Fruit fly (Drosophila melanogaster) whole organism, pupa: Measurements from ENCODE around the gene CG12684.

ENCODE experiments used
- CG10348 ChIP-seq: fragments of 200-800 bp; sonication (Bioruptor generic); IDR thresholded peaks from 2 replicates; pipeline ENCODE4 v1.3.6; 2022; ENCODE audit warnings: missing biosample characterization, missing genetic modification characterization
- CG12605 ChIP-seq: fragments of 200-800 bp; sonication (Bioruptor generic); IDR thresholded peaks from 2 replicates; pipeline ENCODE4 v1.3.6; 2022; ENCODE audit warnings: missing biosample characterization, missing genetic modification characterization
- CG13204 ChIP-seq: fragments of 200-800 bp; sonication (Bioruptor generic); optimal IDR thresholded peaks from 2 replicates; lab custom pipeline; 2018; ENCODE audit warnings: missing biosample characterization, mild to moderate bottlenecking, missing genetic modification characterization, moderate library complexity
- CG14655 ChIP-seq: fragments of 200-800 bp; sonication (Bioruptor generic); optimal IDR thresholded peaks from 3 replicates; lab custom pipeline; 2017; ENCODE audit warnings: mild to moderate bottlenecking, missing biosample characterization, missing genetic modification reagents, missing genetic modification characterization
- CG15710 ChIP-seq: fragments of 200-800 bp; sonication (Bioruptor generic); optimal IDR thresholded peaks from 2 replicates; lab custom pipeline; 2018; ENCODE audit warnings: missing biosample characterization, mild to moderate bottlenecking, missing genetic modification characterization, moderate library complexity
- CG17806 ChIP-seq: fragments of 200-800 bp; sonication (Bioruptor generic); optimal IDR thresholded peaks from 2 replicates; lab custom pipeline; 2018; ENCODE audit warnings: missing biosample characterization, mild to moderate bottlenecking, missing genetic modification characterization, moderate library complexity
- CG32121 ChIP-seq: fragments of 200-800 bp; sonication (Bioruptor generic); IDR thresholded peaks from 2 replicates; pipeline ENCODE4 v1.3.6; 2022; ENCODE audit warnings: missing biosample characterization, missing genetic modification characterization
- CG34367 ChIP-seq: fragments of 200-800 bp; sonication (Bioruptor generic); optimal IDR thresholded peaks from 2 replicates; lab custom pipeline; 2018; ENCODE audit warnings: missing biosample characterization, mild to moderate bottlenecking, missing genetic modification characterization
- CG4496 ChIP-seq: fragments of 200-800 bp; sonication (Bioruptor generic); IDR thresholded peaks from 3 replicates; pipeline ENCODE4 v1.3.6; 2022; ENCODE audit warnings: missing biosample characterization, missing genetic modification characterization
- CG8159 ChIP-seq: fragments of 200-800 bp; sonication (Bioruptor generic); optimal IDR thresholded peaks from 3 replicates; lab custom pipeline; 2018; ENCODE audit warnings: missing biosample characterization, mild to moderate bottlenecking, missing genetic modification characterization, moderate library complexity
- CG8301 ChIP-seq: fragments of 200-800 bp; sonication (Bioruptor generic); optimal IDR thresholded peaks from 2 replicates; lab custom pipeline; 2018; ENCODE audit warnings: missing biosample characterization, mild to moderate bottlenecking, missing genetic modification characterization
- CG9948 ChIP-seq: fragments of 200-800 bp; sonication (Bioruptor generic); optimal IDR thresholded peaks from 2 replicates; lab custom pipeline; 2018; ENCODE audit warnings: missing biosample characterization, mild to moderate bottlenecking, missing genetic modification characterization, moderate library complexity
- D1 ChIP-seq: fragments of 200-800 bp; sonication (Bioruptor generic); optimal IDR thresholded peaks from 2 replicates; lab custom pipeline; 2018; ENCODE audit warnings: missing biosample characterization, mild to moderate bottlenecking, missing genetic modification characterization, moderate library complexity
- EcR ChIP-seq: fragments of 200-800 bp; sonication (Bioruptor generic); optimal IDR thresholded peaks from 3 replicates; lab custom pipeline; 2019; ENCODE audit warnings: missing biosample characterization, missing genetic modification characterization, mild to moderate bottlenecking, moderate library complexity, missing genetic modification reagents
- Ets98B ChIP-seq: fragments of 200-800 bp; sonication (Bioruptor generic); IDR thresholded peaks from 2 replicates; pipeline ENCODE4 v1.3.6; 2022; ENCODE audit warnings: missing biosample characterization, missing genetic modification characterization
- Pif1A ChIP-seq: fragments of 200-800 bp; sonication (Bioruptor generic); optimal IDR thresholded peaks from 3 replicates; lab custom pipeline; 2016; ENCODE audit warnings: missing biosample characterization, missing genetic modification characterization
- Pif1B ChIP-seq: fragments of 200-800 bp; sonication (Bioruptor generic); optimal IDR thresholded peaks from 3 replicates; lab custom pipeline; 2016; ENCODE audit warnings: missing biosample characterization, missing genetic modification characterization
- Snoo ChIP-seq: fragments of 200-800 bp; sonication (Bioruptor generic); optimal IDR thresholded peaks from 3 replicates; lab custom pipeline; 2017; ENCODE audit warnings: missing biosample characterization, mild to moderate bottlenecking, missing genetic modification characterization, inconsistent platforms
- fd96Ca ChIP-seq: fragments of 200-800 bp; sonication (Bioruptor generic); IDR thresholded peaks from 3 replicates; pipeline ENCODE4 v1.3.6; 2022; ENCODE audit warnings: missing biosample characterization, missing genetic modification characterization
- gl ChIP-seq: fragments of 200-800 bp; sonication (Bioruptor generic); optimal IDR thresholded peaks from 2 replicates; lab custom pipeline; 2018; ENCODE audit warnings: missing biosample characterization, mild to moderate bottlenecking, missing genetic modification characterization
- rn ChIP-seq: fragments of 200-800 bp; sonication (Bioruptor generic); IDR thresholded peaks from 2 replicates; pipeline ENCODE4 v1.3.6; 2022; ENCODE audit warnings: missing biosample characterization, missing genetic modification characterization

The CG12684 gene

DNA sequence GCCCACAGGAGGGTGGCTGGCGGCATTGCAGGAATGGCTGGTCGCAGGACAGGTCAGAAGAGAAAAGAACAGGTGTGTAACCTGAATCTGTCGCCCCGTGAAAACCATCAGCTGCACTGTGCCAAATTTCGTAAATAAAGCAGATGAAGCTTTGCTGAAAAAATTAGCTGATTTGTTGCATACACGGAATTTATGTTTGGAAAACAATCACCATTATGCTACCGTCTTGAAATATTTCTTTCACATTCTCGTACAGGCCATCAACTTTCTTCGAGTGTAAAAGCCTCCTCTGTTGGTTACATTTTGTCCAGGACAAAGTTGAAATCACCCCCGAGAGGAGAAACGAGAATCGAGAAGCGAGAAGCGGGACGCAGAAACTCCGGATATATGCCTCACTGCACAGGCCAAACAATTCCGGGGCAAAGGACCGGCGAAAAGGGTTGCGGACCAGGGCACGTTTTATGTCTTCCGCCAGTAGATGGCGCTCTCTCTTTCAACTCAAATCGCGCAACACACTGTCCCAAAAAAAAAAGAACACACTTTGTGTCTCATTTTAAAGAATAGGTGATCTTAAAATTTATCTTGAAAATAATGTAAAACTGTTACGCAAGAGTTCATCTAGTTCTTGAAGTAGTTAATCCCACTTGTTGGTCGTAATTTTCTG, 11.4 kb downstream of the CG12684 start:
- TF ChIP-seq fd96Ca (GFP tag; lab: Robert Waterston, UW): no peak
- TF ChIP-seq CG8159: peak; percentile 42
- TF ChIP-seq Ets98B (GFP tag; lab: Robert Waterston, UW): no peak
- TF ChIP-seq CG17806 (tag; lab: Kevin White, UChicago): peak; percentile 27
- peak; percentile 17 for TF ChIP-seq CG15710

dm6 chrX:4557772-4558171, 14.0 kb downstream of the CG12684 start, which contains the start of gene CG3546:
Gene CG3546 (plus strand): TSS chrX:4558072.
- TF ChIP-seq CG15710 (no peak), CG14655 (GFP tag; lab: Kevin White, UChicago) (no peak), EcR (GFP tag; lab: Kevin White, UChicago) (no peak), CG12605 (GFP tag; lab: Robert Waterston, UW) (no peak), CG13204 (GFP tag; lab: Kevin White, UChicago) (no peak), CG4496 (no peak), CG8301 (tag; lab: Kevin White, UChicago) (no peak), CG17806 (tag; lab: Kevin White, UChicago) (no peak), Pif1B (no peak), Ets98B (GFP tag; lab: Robert Waterston, UW) (no peak), Snoo (no peak), D1 (no peak), CG32121 (GFP tag; lab: Robert Waterston, UW) (no peak), CG9948 (tag; lab: Kevin White, UChicago) (no peak), fd96Ca (GFP tag; lab: Robert Waterston, UW) (no peak), gl (tag; lab: Kevin White, UChicago) (no peak)

- TF ChIP-seq EcR (GFP tag; lab: Kevin White, UChicago) (peak; percentile 21), rn (GFP tag; lab: Robert Waterston, UW) (no peak)
Measured at dm6 chrX:4555833-4556232, 15.9 kb downstream of the CG12684 start.

dm6 chrX:4554718-4555117, 17.0 kb downstream of the CG12684 start:
- TF ChIP-seq CG12605 (GFP tag; lab: Robert Waterston, UW): no peak
- no peak for TF ChIP-seq fd96Ca (GFP tag; lab: Robert Waterston, UW)
- TF ChIP-seq rn (GFP tag; lab: Robert Waterston, UW): no peak
- no peak for TF ChIP-seq CG15710
- no peak for TF ChIP-seq CG13204 (GFP tag; lab: Kevin White, UChicago)
- TF ChIP-seq Snoo: no peak
- no peak for TF ChIP-seq CG8159
- TF ChIP-seq CG14655 (GFP tag; lab: Kevin White, UChicago): no peak
- no peak for TF ChIP-seq CG10348 (GFP tag; lab: Robert Waterston, UW)
- TF ChIP-seq, all 21 proteins: peak for 0

DNA sequence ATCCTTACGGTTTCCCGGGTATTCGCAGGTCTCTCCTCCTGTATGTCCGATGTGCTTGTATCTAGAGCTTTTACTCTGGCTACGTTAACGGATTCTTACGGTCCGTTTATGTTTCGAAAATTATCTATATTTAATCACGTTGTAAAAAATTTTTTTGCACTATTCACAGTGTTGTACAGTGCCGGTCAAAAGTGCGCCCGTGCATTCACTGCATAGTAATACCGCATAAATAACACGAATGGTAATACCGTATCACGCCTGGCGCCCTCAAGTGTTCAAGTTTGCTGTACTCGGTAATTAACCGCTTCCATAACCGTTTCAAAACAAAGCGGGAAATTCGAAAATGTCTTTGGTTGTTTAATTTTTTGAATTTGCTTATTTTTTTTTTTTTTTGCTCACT, 17.7 kb downstream of the CG12684 start, which contains the start of gene CG11444:
CG11444 (minus strand) TSS at position 400 of the 400 bp plus-strand sequence.
- TF ChIP-seq CG4496 (peak; percentile 14; the same call in 1 of the 3 replicates), CG34367 (tag; lab: Kevin White, UChicago) (no peak), CG13204 (GFP tag; lab: Kevin White, UChicago) (no peak), Snoo (peak; percentile 38), EcR (GFP tag; lab: Kevin White, UChicago) (peak; percentile 7), CG32121 (GFP tag; lab: Robert Waterston, UW) (peak; percentile 43)
- TF ChIP-seq, all 21 proteins: peak for 4

dm6 chrX:4551717-4552116, 20.0 kb downstream of the CG12684 start, which contains the start of the genes CG11436 and CG3527:
Gene CG11436 (minus strand): TSS chrX:4551878.
Gene CG3527 (plus strand): TSS chrX:4551973.
- TF ChIP-seq CG13204 (GFP tag; lab: Kevin White, UChicago) (no peak), EcR (GFP tag; lab: Kevin White, UChicago) (peak; percentile 12), D1 (no peak), CG14655 (GFP tag; lab: Kevin White, UChicago) (no peak), Snoo (no peak)
- TF ChIP-seq, all 21 proteins: peak for 1

DNA sequence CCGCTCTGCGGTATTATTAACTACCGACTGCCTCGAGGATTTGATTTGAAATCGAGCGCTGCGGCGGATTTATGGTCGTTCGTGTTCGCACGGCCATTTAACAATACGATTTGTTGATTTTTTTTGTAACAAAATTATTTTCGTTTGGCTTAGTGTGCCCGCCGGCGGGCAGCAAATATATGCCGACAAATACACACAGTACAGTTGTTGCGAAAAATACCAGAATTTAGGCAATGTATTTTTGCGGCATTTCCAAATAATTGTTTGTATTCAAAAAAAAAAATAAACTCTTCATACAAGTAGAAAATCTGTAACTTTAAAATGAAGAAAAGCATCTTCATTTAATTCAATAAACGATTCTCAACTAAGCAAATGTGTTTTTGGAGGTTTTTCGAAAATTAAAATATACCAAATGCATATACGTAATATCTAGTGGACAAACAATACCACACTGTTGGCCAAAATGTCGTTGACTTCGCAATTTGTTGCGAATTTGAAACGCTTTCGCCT, 23.1 kb downstream of the CG12684 start, which contains the start of the genes Usf and CG15912:
Usf (minus strand) TSS at position 184 of the 510 bp plus-strand sequence.
CG15912 (plus strand) TSS at position 460 of the 510 bp plus-strand sequence.
- TF ChIP-seq fd96Ca (GFP tag; lab: Robert Waterston, UW): no peak
- peak; percentile 57 for TF ChIP-seq EcR (GFP tag; lab: Kevin White, UChicago)
- TF ChIP-seq CG32121 (GFP tag; lab: Robert Waterston, UW): no peak
- no peak for TF ChIP-seq CG9948 (tag; lab: Kevin White, UChicago)
- no peak for TF ChIP-seq Pif1A
- no peak for TF ChIP-seq CG8159
- no peak for TF ChIP-seq gl (tag; lab: Kevin White, UChicago)
- no peak for TF ChIP-seq Snoo
